Worm (Caenorhabditis elegans) whole organism, mixed stage, embryonic: ENCODE measurements around the gene dsc-4.
A peak's percentile ranks its signal among the peaks of the same experiment; 100 is the strongest.

Source experiments
- M03D4.4 ChIP-seq: sonication (generic microtip); optimal IDR thresholded peaks from 2 replicates; lab custom pipeline; 2017; ENCODE audit warnings: mild to moderate bottlenecking, missing genetic modification characterization, missing compliant biosample characterization
- bed-3 ChIP-seq: fragments of 200-800 bp; sonication (Bioruptor generic); optimal IDR thresholded peaks from 3 replicates; lab custom pipeline; 2018; ENCODE audit warnings: mild to moderate bottlenecking, missing genetic modification characterization, moderate library complexity, missing compliant biosample characterization
- blmp-1 ChIP-seq: fragments of 150-350 bp; optimal IDR thresholded peaks from 2 replicates; lab custom pipeline; 2014; ENCODE audit warnings: missing biosample characterization, missing genetic modification characterization
- ceh-39 ChIP-seq: fragments of 150-350 bp; optimal IDR thresholded peaks from 2 replicates; lab custom pipeline; 2014; ENCODE audit warnings: missing biosample characterization, missing genetic modification characterization
- ceh-43 ChIP-seq: fragments of 200-800 bp; sonication (Bioruptor generic); optimal IDR thresholded peaks from 2 replicates; lab custom pipeline; 2018; ENCODE audit warnings: mild to moderate bottlenecking, missing genetic modification characterization, moderate library complexity, missing compliant biosample characterization
- ceh-83 ChIP-seq: fragments of 200-800 bp; sonication (Bioruptor generic); optimal IDR thresholded peaks from 2 replicates; lab custom pipeline; 2018; ENCODE audit warnings: mild to moderate bottlenecking, missing genetic modification characterization, missing compliant biosample characterization
- ces-1 ChIP-seq: fragments of 150-350 bp; optimal IDR thresholded peaks from 2 replicates; lab custom pipeline; 2014; ENCODE audit warnings: missing biosample characterization, missing genetic modification reagents, missing genetic modification characterization
- cnd-1 ChIP-seq: fragments of 200-800 bp; sonication (Bioruptor generic); optimal IDR thresholded peaks from 2 replicates; lab custom pipeline; 2018; ENCODE audit warnings: mild to moderate bottlenecking, missing genetic modification characterization, missing compliant biosample characterization
- drap-1 ChIP-seq: fragments of 200-800 bp; sonication (Bioruptor generic); optimal IDR thresholded peaks from 3 replicates; lab custom pipeline; 2018; ENCODE audit warnings: mild to moderate bottlenecking, missing genetic modification characterization, missing compliant biosample characterization
- elt-1 ChIP-seq: sonication (generic microtip); optimal IDR thresholded peaks from 2 replicates; lab custom pipeline; 2017; ENCODE audit warnings: missing genetic modification characterization, mild to moderate bottlenecking, missing compliant biosample characterization, antibody characterized with exemption, moderate library complexity, borderline replicate concordance; ENCODE audit not compliant: insufficient read depth
- elt-3 ChIP-seq: fragments of 150-350 bp; optimal IDR thresholded peaks from 2 replicates; lab custom pipeline; 2014; ENCODE audit warnings: missing biosample characterization, missing genetic modification characterization
- flh-1 ChIP-seq: fragments of 200-800 bp; sonication (Bioruptor generic); optimal IDR thresholded peaks from 2 replicates; lab custom pipeline; 2018; ENCODE audit warnings: mild to moderate bottlenecking, missing genetic modification characterization, moderate library complexity, missing compliant biosample characterization
- ham-2 ChIP-seq: fragments of 200-800 bp; sonication (Bioruptor generic); optimal IDR thresholded peaks from 2 replicates; lab custom pipeline; 2018; ENCODE audit warnings: mild to moderate bottlenecking, missing genetic modification characterization, missing compliant biosample characterization
- hlh-1 ChIP-seq: fragments of 150-350 bp; optimal IDR thresholded peaks from 2 replicates; lab custom pipeline; 2014; ENCODE audit warnings: missing biosample characterization, missing genetic modification reagents, missing genetic modification characterization
- lin-13 ChIP-seq: fragments of 150-350 bp; optimal IDR thresholded peaks from 2 replicates; lab custom pipeline; 2014; ENCODE audit warnings: missing biosample characterization, missing genetic modification characterization
- lin-32 ChIP-seq: fragments of 200-800 bp; sonication (Bioruptor generic); optimal IDR thresholded peaks from 2 replicates; lab custom pipeline; 2018; ENCODE audit warnings: mild to moderate bottlenecking, missing genetic modification characterization, missing compliant biosample characterization
- lsy-2 ChIP-seq: fragments of 150-350 bp; optimal IDR thresholded peaks from 2 replicates; lab custom pipeline; 2014; ENCODE audit warnings: missing biosample characterization, missing genetic modification characterization
- mab-5 ChIP-seq: fragments of 150-350 bp; optimal IDR thresholded peaks from 2 replicates; lab custom pipeline; 2014; ENCODE audit warnings: missing biosample characterization, missing genetic modification characterization
- mep-1 ChIP-seq: fragments of 150-350 bp; optimal IDR thresholded peaks from 2 replicates; lab custom pipeline; 2017; ENCODE audit warnings: missing biosample characterization, missing genetic modification reagents, missing genetic modification characterization, inconsistent platforms
- mls-2 ChIP-seq: sonication (generic microtip); optimal IDR thresholded peaks from 2 replicates; lab custom pipeline; 2016; ENCODE audit warnings: mild to moderate bottlenecking, missing genetic modification characterization, moderate library complexity, missing compliant biosample characterization
- nhr-12 ChIP-seq: fragments of 150-350 bp; optimal IDR thresholded peaks from 2 replicates; lab custom pipeline; 2014; ENCODE audit warnings: missing biosample characterization, missing genetic modification characterization
- nhr-2 ChIP-seq: fragments of 150-350 bp; optimal IDR thresholded peaks from 2 replicates; lab custom pipeline; 2014; ENCODE audit warnings: missing biosample characterization, missing genetic modification characterization
- nhr-237 ChIP-seq: fragments of 150-350 bp; optimal IDR thresholded peaks from 2 replicates; lab custom pipeline; 2014; ENCODE audit warnings: missing biosample characterization, missing genetic modification characterization
- nhr-28 ChIP-seq: fragments of 150-350 bp; optimal IDR thresholded peaks from 2 replicates; lab custom pipeline; 2014; ENCODE audit warnings: missing biosample characterization, missing genetic modification characterization
- nhr-76 ChIP-seq: sonication (generic microtip); optimal IDR thresholded peaks from 2 replicates; lab custom pipeline; 2017; ENCODE audit warnings: missing biosample characterization, missing genetic modification characterization
- pha-4 ChIP-seq: fragments of 150-350 bp; optimal IDR thresholded peaks from 2 replicates; lab custom pipeline; 2018; ENCODE audit warnings: missing biosample characterization, missing genetic modification reagents, missing genetic modification characterization
- sem-2 ChIP-seq: fragments of 200-800 bp; sonication (Bioruptor generic); optimal IDR thresholded peaks from 2 replicates; lab custom pipeline; 2018; ENCODE audit warnings: mild to moderate bottlenecking, missing genetic modification characterization, missing compliant biosample characterization
- snpc-4 ChIP-seq: fragments of 150-350 bp; optimal IDR thresholded peaks from 2 replicates; lab custom pipeline; 2014; ENCODE audit warnings: missing biosample characterization, missing genetic modification characterization
- sptf-1 ChIP-seq: sonication (generic microtip); optimal IDR thresholded peaks from 2 replicates; lab custom pipeline; 2017; ENCODE audit warnings: mild to moderate bottlenecking, missing genetic modification characterization, moderate library complexity, missing compliant biosample characterization
- tbx-8 ChIP-seq: fragments of 200-800 bp; sonication (Bioruptor generic); optimal IDR thresholded peaks from 2 replicates; lab custom pipeline; 2018; ENCODE audit warnings: mild to moderate bottlenecking, missing genetic modification characterization, moderate library complexity, missing compliant biosample characterization
- unc-120 ChIP-seq: sonication (generic microtip); optimal IDR thresholded peaks from 2 replicates; lab custom pipeline; 2017; ENCODE audit warnings: missing genetic modification characterization, missing compliant biosample characterization; ENCODE audit not compliant: poor library complexity, severe bottlenecking
- unc-39 ChIP-seq: fragments of 150-350 bp; optimal IDR thresholded peaks from 2 replicates; lab custom pipeline; 2014; ENCODE audit warnings: missing biosample characterization, missing genetic modification characterization
- unc-62 ChIP-seq: fragments of 150-350 bp; optimal IDR thresholded peaks from 2 replicates; lab custom pipeline; 2014; ENCODE audit warnings: missing biosample characterization, missing genetic modification reagents, missing genetic modification characterization
- zip-8 ChIP-seq: fragments of 150-350 bp; optimal IDR thresholded peaks from 2 replicates; lab custom pipeline; 2014; ENCODE audit warnings: missing biosample characterization, missing genetic modification characterization
- ztf-11 ChIP-seq: fragments of 150-350 bp; optimal IDR thresholded peaks from 2 replicates; lab custom pipeline; 2014; ENCODE audit warnings: missing biosample characterization, missing genetic modification characterization

The dsc-4 gene

ce11 chrIV:320380-320779 is at the start of gene dsc-4:
TSS of gene dsc-4 (minus strand) at chrIV:320544.
- TF ChIP-seq ceh-39 (tag; lab: Kevin White, UChicago) (no peak), ham-2 (GFP tag; lab: Kevin White, UChicago) (no peak), mab-5 (tag; lab: Kevin White, UChicago) (no peak), nhr-237 (no peak), cnd-1 (tag; lab: Kevin White, UChicago) (no peak), snpc-4 (tag; lab: Kevin White, UChicago) (no peak), elt-1 (tag; lab: Kevin White, UChicago) (no peak), nhr-12 (tag; lab: Kevin White, UChicago) (no peak), flh-1 (GFP tag; lab: Kevin White, UChicago) (no peak)
- TF ChIP-seq, all 35 proteins: peak for 0

ce11 chrIV:366406-366805 is 46.1 kb upstream of the dsc-4 start:
- TF ChIP-seq pha-4: no peak
- TF ChIP-seq lsy-2 (tag; lab: Kevin White, UChicago): no peak
- no peak for TF ChIP-seq nhr-237
- TF ChIP-seq mep-1 (tag; lab: Kevin White, UChicago): peak; percentile 9
- no peak for TF ChIP-seq sem-2 (GFP tag; lab: Kevin White, UChicago)
- TF ChIP-seq bed-3 (GFP tag; lab: Kevin White, UChicago): no peak
- TF ChIP-seq unc-120 (tag; lab: Kevin White, UChicago): peak; percentile 46
- no peak for TF ChIP-seq ham-2 (GFP tag; lab: Kevin White, UChicago)
- no peak for TF ChIP-seq nhr-2 (tag; lab: Kevin White, UChicago)
- TF ChIP-seq nhr-12 (tag; lab: Kevin White, UChicago): no peak
- TF ChIP-seq hlh-1 (tag; lab: Kevin White, UChicago): no peak
- TF ChIP-seq blmp-1: peak; percentile 62
- TF ChIP-seq sptf-1 (tag; lab: Kevin White, UChicago): no peak
- peak; percentile 88 for TF ChIP-seq ces-1 (GFP tag; lab: Kevin White, UChicago)
- TF ChIP-seq unc-39 (tag; lab: Kevin White, UChicago): no peak
- TF ChIP-seq mls-2 (tag; lab: Kevin White, UChicago): no peak
- no peak for TF ChIP-seq drap-1 (GFP tag; lab: Kevin White, UChicago)
- no peak for TF ChIP-seq nhr-28 (tag; lab: Kevin White, UChicago)
- TF ChIP-seq lin-32 (GFP tag; lab: Kevin White, UChicago): no peak
- no peak for TF ChIP-seq nhr-76 (tag; lab: Kevin White, UChicago)
- no peak for TF ChIP-seq M03D4.4 (tag; lab: Kevin White, UChicago)
- no peak for TF ChIP-seq lin-13
- TF ChIP-seq flh-1 (GFP tag; lab: Kevin White, UChicago): no peak
- TF ChIP-seq mab-5 (tag; lab: Kevin White, UChicago): no peak
- TF ChIP-seq snpc-4 (tag; lab: Kevin White, UChicago): no peak
- TF ChIP-seq unc-62: peak; percentile 55
- TF ChIP-seq tbx-8 (GFP tag; lab: Kevin White, UChicago): no peak
- no peak for TF ChIP-seq ceh-43
- no peak for TF ChIP-seq elt-1 (tag; lab: Kevin White, UChicago)
- TF ChIP-seq zip-8 (tag; lab: Kevin White, UChicago): no peak
- TF ChIP-seq ceh-39 (tag; lab: Kevin White, UChicago): no peak
- TF ChIP-seq ztf-11: no peak
- TF ChIP-seq ceh-83 (GFP tag; lab: Kevin White, UChicago): no peak
- no peak for TF ChIP-seq elt-3 (tag; lab: Kevin White, UChicago)
- no peak for TF ChIP-seq cnd-1 (tag; lab: Kevin White, UChicago)

- TF ChIP-seq nhr-237: no peak
- TF ChIP-seq, all 35 proteins: peak for 0
Observed at ce11 chrIV:364983-365382, 44.6 kb upstream of the dsc-4 start.

ce11 chrIV:343279-343678 is 22.9 kb upstream of the dsc-4 start:
- TF ChIP-seq tbx-8 (GFP tag; lab: Kevin White, UChicago) (no peak), zip-8 (tag; lab: Kevin White, UChicago) (no peak)
- TF ChIP-seq, all 35 proteins: peak for 0
